Worm (Caenorhabditis elegans) whole organism, L4 larva: ENCODE measurements around the gene W07A12.4.

ENCODE experiments used
- F37D6.2 ChIP-seq: sonication (generic microtip); optimal IDR thresholded peaks from 2 replicates; lab custom pipeline; 2016; ENCODE audit warnings: mild to moderate bottlenecking, missing genetic modification characterization, missing compliant biosample characterization
- T20F7.1 ChIP-seq: fragments of 200-800 bp; sonication (Bioruptor generic); optimal IDR thresholded peaks from 2 replicates; lab custom pipeline; 2018; ENCODE audit warnings: mild to moderate bottlenecking, missing genetic modification characterization, missing compliant biosample characterization
- T26A8.4 ChIP-seq: fragments of 200-800 bp; sonication (Bioruptor generic); IDR thresholded peaks from 2 replicates; pipeline ENCODE4 v1.3.6; 2022; ENCODE audit warnings: missing genetic modification characterization, missing compliant biosample characterization
- Y5F2A.4 ChIP-seq: fragments of 200-800 bp; sonication (Bioruptor generic); optimal IDR thresholded peaks from 2 replicates; lab custom pipeline; 2018; ENCODE audit warnings: mild to moderate bottlenecking, missing genetic modification characterization, missing compliant biosample characterization
- Y75B8A.6 ChIP-seq: fragments of 200-800 bp; sonication (Bioruptor generic); IDR thresholded peaks from 2 replicates; pipeline ENCODE4 v1.3.6; 2022; ENCODE audit warnings: missing genetic modification reagents, missing genetic modification characterization, missing compliant biosample characterization
- ZK337.2 ChIP-seq: fragments of 200-800 bp; sonication (Bioruptor generic); IDR thresholded peaks from 2 replicates; pipeline ENCODE4 v1.3.6; 2022; ENCODE audit warnings: missing genetic modification reagents, missing genetic modification characterization, missing compliant biosample characterization
- ama-1 ChIP-seq: fragments of 150-350 bp; optimal IDR thresholded peaks from 2 replicates; lab custom pipeline; 2014; ENCODE audit warnings: inconsistent platforms, mixed read lengths
- arid-1 ChIP-seq: fragments of 200-800 bp; sonication (Bioruptor generic); conservative IDR thresholded peaks from 2 replicates; pipeline ENCODE4 v1.3.6; 2022; ENCODE audit warnings: missing genetic modification reagents, missing genetic modification characterization, missing compliant biosample characterization
- attf-4 ChIP-seq: sonication (generic microtip); optimal IDR thresholded peaks from 3 replicates; lab custom pipeline; 2017; ENCODE audit warnings: missing biosample characterization, missing genetic modification characterization
- ceh-20 ChIP-seq: fragments of 200-800 bp; sonication (Bioruptor generic); IDR thresholded peaks from 2 replicates; pipeline ENCODE4 v1.3.6; 2022; ENCODE audit warnings: missing genetic modification reagents, missing genetic modification characterization, missing compliant biosample characterization
- ceh-32 ChIP-seq: sonication (generic microtip); optimal IDR thresholded peaks from 2 replicates; lab custom pipeline; 2016; ENCODE audit warnings: mild to moderate bottlenecking, missing genetic modification characterization, missing compliant biosample characterization; ENCODE audit not compliant: poor library complexity
- ceh-44 ChIP-seq: fragments of 200-800 bp; sonication (Bioruptor generic); IDR thresholded peaks from 2 replicates; pipeline ENCODE4 v1.3.6; 2022; ENCODE audit warnings: missing genetic modification reagents, missing genetic modification characterization, missing compliant biosample characterization
- ceh-62 ChIP-seq: sonication (generic microtip); optimal IDR thresholded peaks from 2 replicates; lab custom pipeline; 2017; ENCODE audit warnings: missing biosample characterization, missing genetic modification characterization
- ctbp-1 ChIP-seq: fragments of 200-800 bp; sonication (Bioruptor generic); IDR thresholded peaks from 2 replicates; pipeline ENCODE4 v1.3.6; 2022; ENCODE audit warnings: missing genetic modification reagents, missing genetic modification characterization, missing compliant biosample characterization
- daf-12 ChIP-seq: fragments of 150-350 bp; optimal IDR thresholded peaks from 2 replicates; lab custom pipeline; 2014; ENCODE audit warnings: missing biosample characterization, missing genetic modification reagents, missing genetic modification characterization
- daf-16 ChIP-seq, 3 experiments: sonication (generic microtip); optimal IDR thresholded peaks; 2 replicates each; lab custom pipeline; 2016 to 2017; ENCODE audit warnings: missing genetic modification characterization in 3 of 3, missing genetic modification reagents in 3 of 3, mild to moderate bottlenecking in 2 of 3, missing compliant biosample characterization in 2 of 3, missing biosample characterization in 1 of 3, moderate library complexity in 1 of 3
- daf-8 ChIP-seq: fragments of 200-800 bp; sonication (Bioruptor generic); IDR thresholded peaks from 2 replicates; pipeline ENCODE4 v1.3.6; 2022; ENCODE audit warnings: missing genetic modification characterization, missing compliant biosample characterization
- dmd-6 ChIP-seq: fragments of 200-800 bp; sonication (Bioruptor generic); IDR thresholded peaks from 2 replicates; pipeline ENCODE4 v1.3.6; 2022; ENCODE audit warnings: missing genetic modification reagents, missing genetic modification characterization, missing compliant biosample characterization
- dmd-9 ChIP-seq: fragments of 200-800 bp; sonication (Bioruptor generic); IDR thresholded peaks from 2 replicates; pipeline ENCODE4 v1.3.6; 2022; ENCODE audit warnings: missing genetic modification reagents, missing genetic modification characterization, missing compliant biosample characterization
- dpl-1 ChIP-seq: fragments of 150-350 bp; optimal IDR thresholded peaks from 2 replicates; lab custom pipeline; 2014; ENCODE audit warnings: missing biosample characterization, missing genetic modification reagents, missing genetic modification characterization
- dve-1 ChIP-seq: sonication (generic microtip); optimal IDR thresholded peaks from 2 replicates; lab custom pipeline; 2017; ENCODE audit warnings: antibody characterized with exemption, mild to moderate bottlenecking, missing genetic modification characterization, missing compliant biosample characterization; ENCODE audit not compliant: insufficient read depth
- fos-1 ChIP-seq: fragments of 150-350 bp; optimal IDR thresholded peaks from 2 replicates; lab custom pipeline; 2014; ENCODE audit warnings: missing biosample characterization, missing genetic modification characterization
- hlh-11 ChIP-seq: fragments of 200-800 bp; sonication (Bioruptor generic); optimal IDR thresholded peaks from 2 replicates; lab custom pipeline; 2018; ENCODE audit warnings: mild to moderate bottlenecking, missing genetic modification characterization, missing compliant biosample characterization
- hlh-30 ChIP-seq: sonication (generic microtip); optimal IDR thresholded peaks from 2 replicates; lab custom pipeline; 2017; ENCODE audit warnings: antibody characterized with exemption, mild to moderate bottlenecking, missing genetic modification characterization, missing compliant biosample characterization; ENCODE audit not compliant: insufficient read depth
- hmg-1.1 ChIP-seq: fragments of 200-800 bp; sonication (Bioruptor generic); IDR thresholded peaks from 2 replicates; pipeline ENCODE4 v1.3.6; 2022; ENCODE audit warnings: missing genetic modification reagents, missing genetic modification characterization, missing compliant biosample characterization
- jun-1 ChIP-seq: fragments of 150-350 bp; optimal IDR thresholded peaks from 2 replicates; lab custom pipeline; 2014; ENCODE audit warnings: missing biosample characterization, missing genetic modification reagents, missing genetic modification characterization
- lim-7 ChIP-seq: fragments of 200-800 bp; sonication (Bioruptor generic); IDR thresholded peaks from 2 replicates; pipeline ENCODE4 v1.3.6; 2022; ENCODE audit warnings: missing genetic modification characterization, missing compliant biosample characterization
- lin-29 ChIP-seq: fragments of 200-800 bp; sonication (Bioruptor generic); IDR thresholded peaks from 2 replicates; pipeline ENCODE4 v1.3.6; 2022; ENCODE audit warnings: missing genetic modification reagents, missing genetic modification characterization, missing compliant biosample characterization
- lin-38 ChIP-seq: fragments of 200-800 bp; sonication (Bioruptor generic); IDR thresholded peaks from 2 replicates; pipeline ENCODE4 v1.3.6; 2022; ENCODE audit warnings: missing genetic modification reagents, missing genetic modification characterization, missing compliant biosample characterization
- lir-3 ChIP-seq: sonication (generic microtip); optimal IDR thresholded peaks from 2 replicates; lab custom pipeline; 2016; ENCODE audit warnings: mild to moderate bottlenecking, missing genetic modification characterization, missing compliant biosample characterization
- madf-9 ChIP-seq: fragments of 200-800 bp; sonication (Bioruptor generic); conservative IDR thresholded peaks from 2 replicates; pipeline ENCODE4 v1.3.6; 2022; ENCODE audit warnings: missing genetic modification reagents, missing genetic modification characterization, missing compliant biosample characterization
- mdl-1 ChIP-seq, 2 experiments: fragments of 150-350 bp in 1 of 2; sonication (generic microtip) in 1 of 2; optimal IDR thresholded peaks; 2 replicates each; lab custom pipeline; 2014 to 2017; ENCODE audit warnings: missing biosample characterization in 2 of 2, missing genetic modification characterization in 2 of 2
- mdt-29 ChIP-seq: fragments of 200-800 bp; sonication (Bioruptor generic); IDR thresholded peaks from 2 replicates; pipeline ENCODE4 v1.3.6; 2022; ENCODE audit warnings: missing genetic modification reagents, missing genetic modification characterization, missing compliant biosample characterization
- mep-1 ChIP-seq: fragments of 150-350 bp; sonication (generic microtip); optimal IDR thresholded peaks from 3 replicates; lab custom pipeline; 2014; ENCODE audit warnings: missing biosample characterization, missing genetic modification characterization
- mxl-3 ChIP-seq: fragments of 200-800 bp; sonication (Bioruptor generic); optimal IDR thresholded peaks from 2 replicates; lab custom pipeline; 2018; ENCODE audit warnings: mild to moderate bottlenecking, missing genetic modification characterization, missing compliant biosample characterization
- nhr-10 ChIP-seq: fragments of 150-350 bp; optimal IDR thresholded peaks from 2 replicates; lab custom pipeline; 2014; ENCODE audit warnings: missing biosample characterization, missing genetic modification characterization
- nhr-102 ChIP-seq: sonication (generic microtip); optimal IDR thresholded peaks from 2 replicates; lab custom pipeline; 2016; ENCODE audit warnings: mild to moderate bottlenecking, missing genetic modification characterization, moderate library complexity, missing compliant biosample characterization
- nhr-25 ChIP-seq: sonication (generic microtip); optimal IDR thresholded peaks from 2 replicates; lab custom pipeline; 2017; ENCODE audit warnings: missing genetic modification characterization, mild to moderate bottlenecking, missing compliant biosample characterization, antibody characterized with exemption, moderate library complexity, borderline replicate concordance; ENCODE audit not compliant: insufficient read depth
- nhr-42 ChIP-seq: fragments of 200-800 bp; sonication (Bioruptor generic); IDR thresholded peaks from 2 replicates; pipeline ENCODE4 v1.3.6; 2022; ENCODE audit warnings: missing genetic modification characterization, missing compliant biosample characterization
- nhr-6 ChIP-seq: fragments of 150-350 bp; optimal IDR thresholded peaks from 2 replicates; lab custom pipeline; 2014; ENCODE audit warnings: missing biosample characterization, missing genetic modification characterization
- nhr-77 ChIP-seq: fragments of 150-350 bp; optimal IDR thresholded peaks from 2 replicates; lab custom pipeline; 2014; ENCODE audit warnings: missing biosample characterization, missing genetic modification characterization
- php-3 ChIP-seq: fragments of 200-800 bp; sonication (Bioruptor generic); IDR thresholded peaks from 2 replicates; pipeline ENCODE4 v1.3.6; 2022; ENCODE audit warnings: missing genetic modification reagents, missing genetic modification characterization, missing compliant biosample characterization
- pqm-1 ChIP-seq: sonication (generic microtip); optimal IDR thresholded peaks from 2 replicates; lab custom pipeline; 2017; ENCODE audit warnings: missing biosample characterization, missing genetic modification characterization
- rbr-2 ChIP-seq: sonication (generic microtip); optimal IDR thresholded peaks from 2 replicates; lab custom pipeline; 2016; ENCODE audit warnings: missing genotype, missing genetic modification characterization, missing compliant biosample characterization
- spr-1 ChIP-seq: sonication (generic microtip); optimal IDR thresholded peaks from 2 replicates; lab custom pipeline; 2016; ENCODE audit warnings: mild to moderate bottlenecking, missing genetic modification characterization, missing compliant biosample characterization
- tra-1 ChIP-seq: fragments of 200-800 bp; sonication (Bioruptor generic); IDR thresholded peaks from 2 replicates; pipeline ENCODE4 v1.3.6; 2022; ENCODE audit warnings: missing genetic modification reagents, missing genetic modification characterization, missing compliant biosample characterization
- unc-130 ChIP-seq: sonication (generic microtip); optimal IDR thresholded peaks from 2 replicates; lab custom pipeline; 2016; ENCODE audit warnings: missing genetic modification reagents, missing genetic modification characterization, missing compliant biosample characterization
- zfp-3 ChIP-seq: fragments of 200-800 bp; sonication (Bioruptor generic); conservative IDR thresholded peaks from 2 replicates; pipeline ENCODE4 v1.3.6; 2022; ENCODE audit warnings: missing genetic modification reagents, missing genetic modification characterization, missing compliant biosample characterization
- zip-11 ChIP-seq: fragments of 200-800 bp; sonication (Bioruptor generic); IDR thresholded peaks from 2 replicates; pipeline ENCODE4 v1.3.6; 2022; ENCODE audit warnings: missing genetic modification characterization, missing compliant biosample characterization
- zip-2 ChIP-seq: fragments of 150-350 bp; optimal IDR thresholded peaks from 2 replicates; lab custom pipeline; 2014; ENCODE audit warnings: missing biosample characterization, missing genetic modification characterization

W07A12.4 gene

DNA sequence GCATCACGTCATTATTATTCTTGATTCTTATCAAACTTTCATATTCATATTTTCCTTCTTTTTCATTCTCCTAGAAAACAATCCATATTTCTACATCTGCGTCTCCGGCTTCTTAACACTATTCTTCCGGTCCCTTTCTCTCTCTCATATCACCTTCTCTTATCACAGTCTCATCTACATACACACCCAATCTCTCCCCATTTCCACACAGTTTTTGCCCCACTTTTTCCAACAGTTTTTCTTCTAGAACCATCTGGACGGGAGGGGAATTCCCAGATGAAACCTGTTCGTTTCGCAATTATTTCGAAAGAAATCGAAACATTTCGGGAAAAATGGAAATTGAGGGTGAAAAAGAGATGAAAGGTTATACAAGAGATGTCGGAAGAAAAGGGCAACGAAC lies 17.9 kb upstream of the W07A12.4 start (continued):
- TF ChIP-seq mxl-3 (GFP tag; lab: Kevin White, UChicago) (peak; percentile 64), attf-4 (tag; lab: Kevin White, UChicago) (no peak), php-3 (GFP tag; lab: Robert Waterston, UW) (0 out of 2 replicates have a peak, but pooled peaks have one; percentile 12), F37D6.2 (tag; lab: Kevin White, UChicago) (no peak), rbr-2 (peak; percentile 27), hlh-11 (peak; percentile 89), zfp-3 (peak; percentile 67), lir-3 (no peak), dpl-1 (GFP tag; lab: Kevin White, UChicago) (peak; percentile 42), nhr-77 (tag; lab: Kevin White, UChicago) (peak; percentile 68), mdt-29 (GFP tag; lab: Robert Waterston, UW) (peak; percentile 83), nhr-6 (tag; lab: Kevin White, UChicago) (peak; percentile 51), nhr-102 (tag; lab: Kevin White, UChicago) (peak; percentile 19), ama-1 (lab: Kevin White, UChicago) (peak; percentile 70), lim-7 (GFP tag; lab: Robert Waterston, UW) (no peak), T26A8.4 (GFP tag; lab: Robert Waterston, UW) (peak; percentile 34; the same call in 1 of the 2 replicates), hlh-30 (peak; percentile 47), nhr-10 (tag; lab: Kevin White, UChicago) (peak; percentile 42), ceh-32 (tag; lab: Kevin White, UChicago) (no peak), dmd-6 (peak; percentile 82), madf-9 (GFP tag; lab: Robert Waterston, UW) (no peak), spr-1 (peak; percentile 32), ctbp-1 (GFP tag; lab: Robert Waterston, UW) (0 out of 2 replicates have a peak, but pooled peaks have one; percentile 19), hmg-1.1 (0 out of 2 replicates have a peak, but pooled peaks have one; percentile 21), lin-38 (peak; percentile 26; the same call in 1 of the 2 replicates), mdl-1 (tag; optimal IDR thresholded peaks at IDR 0.05; lab: Kevin White, UChicago) (peak; percentile 21 to 36), nhr-42 (GFP tag; lab: Robert Waterston, UW) (no peak), ZK337.2 (GFP tag; lab: Robert Waterston, UW) (no peak), lin-29 (peak; percentile 69), tra-1 (peak; percentile 68; the same call in 1 of the 2 replicates), pqm-1 (peak; percentile 82), ceh-62 (no peak), zip-11 (GFP tag; lab: Robert Waterston, UW) (no peak), Y75B8A.6 (GFP tag; lab: Robert Waterston, UW) (0 out of 2 replicates have a peak, but pooled peaks have one; percentile 13), daf-8 (no peak), jun-1 (tag; lab: Kevin White, UChicago) (no peak), unc-130 (GFP tag; lab: Kevin White, UChicago) (no peak), daf-16 (GFP tag; optimal IDR thresholded peaks at IDR 0.05; lab: Kevin White, UChicago) (no peak), daf-16 (tag; optimal IDR thresholded peaks at IDR 0.05; lab: Kevin White, UChicago) (peak; percentile 85), Y5F2A.4 (no peak), dve-1 (tag; lab: Kevin White, UChicago) (peak; percentile 84), ceh-44 (GFP tag; lab: Robert Waterston, UW) (no peak), fos-1 (tag; lab: Kevin White, UChicago) (no peak), ceh-20 (no peak), nhr-25 (tag; lab: Kevin White, UChicago) (no peak), mep-1 (tag; lab: Kevin White, UChicago) (peak; percentile 40), T20F7.1 (peak; percentile 20), zip-2 (tag; lab: Kevin White, UChicago) (peak; percentile 38), daf-12 (tag; lab: Kevin White, UChicago) (no peak), arid-1 (GFP tag; lab: Robert Waterston, UW) (no peak), dmd-9 (GFP tag; lab: Robert Waterston, UW) (no peak)
